Fruit fly (Drosophila melanogaster) whole organism, embryonic: ENCODE data around the gene CG11723.

Source experiments
- CG10431 ChIP-seq: fragments of 200-800 bp; sonication (Bioruptor generic); optimal IDR thresholded peaks from 3 replicates; lab custom pipeline; 2018; ENCODE audit warnings: missing biosample characterization, mild to moderate bottlenecking, missing genetic modification characterization
- CG10462 ChIP-seq: fragments of 200-800 bp; sonication (Bioruptor generic); optimal IDR thresholded peaks from 2 replicates; lab custom pipeline; 2016; ENCODE audit warnings: missing biosample characterization, missing genetic modification characterization
- CG11247 ChIP-seq: fragments of 200-800 bp; sonication (Bioruptor generic); IDR thresholded peaks from 2 replicates; pipeline ENCODE4 v1.3.6; 2022; ENCODE audit warnings: missing biosample characterization, missing genetic modification characterization
- CG11696 ChIP-seq: fragments of 200-800 bp; sonication (Bioruptor generic); IDR thresholded peaks from 2 replicates; pipeline ENCODE4 v1.3.6; 2022; ENCODE audit warnings: missing biosample characterization, missing genetic modification characterization
- CG1233 ChIP-seq: fragments of 200-800 bp; sonication (Bioruptor generic); optimal IDR thresholded peaks from 4 replicates; lab custom pipeline; 2018; ENCODE audit warnings: missing biosample characterization, mild to moderate bottlenecking, missing genetic modification characterization
- CG13287 ChIP-seq: fragments of 200-800 bp; sonication (Bioruptor generic); IDR thresholded peaks from 2 replicates; pipeline ENCODE4 v1.3.6; 2022; ENCODE audit warnings: missing biosample characterization, missing genetic modification characterization; ENCODE audit not compliant: partially characterized antibody
- CG15696 ChIP-seq: fragments of 200-800 bp; sonication (Bioruptor generic); optimal IDR thresholded peaks from 2 replicates; lab custom pipeline; 2019; ENCODE audit warnings: missing biosample characterization, mild to moderate bottlenecking, missing genetic modification characterization, moderate library complexity
- CG17361 ChIP-seq: fragments of 200-800 bp; sonication (Bioruptor generic); IDR thresholded peaks from 3 replicates; pipeline ENCODE4 v1.3.6; 2022; ENCODE audit warnings: missing biosample characterization, missing genetic modification characterization
- CG2120 ChIP-seq: fragments of 200-800 bp; sonication (Bioruptor generic); optimal IDR thresholded peaks from 3 replicates; lab custom pipeline; 2016; ENCODE audit warnings: missing biosample characterization, missing genetic modification characterization
- CG4617 ChIP-seq: fragments of 200-800 bp; sonication (Bioruptor generic); optimal IDR thresholded peaks from 3 replicates; lab custom pipeline; 2016; ENCODE audit warnings: missing biosample characterization, missing genetic modification characterization, borderline replicate concordance
- CG5245 ChIP-seq: fragments of 200-800 bp; sonication (Bioruptor generic); optimal IDR thresholded peaks from 3 replicates; lab custom pipeline; 2016; ENCODE audit warnings: missing biosample characterization, missing genetic modification characterization
- CG8765 ChIP-seq: fragments of 200-800 bp; sonication (Bioruptor generic); IDR thresholded peaks from 2 replicates; pipeline ENCODE4 v1.3.6; 2022; ENCODE audit warnings: missing biosample characterization, missing genetic modification characterization
- CG9437 ChIP-seq: fragments of 200-800 bp; sonication (Bioruptor generic); optimal IDR thresholded peaks from 2 replicates; lab custom pipeline; 2018; ENCODE audit warnings: missing biosample characterization, mild to moderate bottlenecking, missing genetic modification characterization
- CTCF ChIP-seq: fragments of 200-800 bp; sonication (Bioruptor generic); optimal IDR thresholded peaks from 2 replicates; lab custom pipeline; 2017; ENCODE audit warnings: missing biosample characterization, mild to moderate bottlenecking, missing genetic modification characterization, moderate library complexity
- CoRest ChIP-seq: fragments of 200-800 bp; sonication (Bioruptor generic); optimal IDR thresholded peaks from 3 replicates; lab custom pipeline; 2018; ENCODE audit warnings: missing biosample characterization, mild to moderate bottlenecking, missing genetic modification characterization, moderate library complexity
- D ChIP-seq, 2 experiments: fragments of 200-800 bp in 1 of 2; fragments of >200 bp in 1 of 2; sonication (Bioruptor generic) in 1 of 2; optimal IDR thresholded peaks; 2 replicates in 1 of 2; 3 replicates in 1 of 2; lab custom pipeline; 2017; ENCODE audit warnings: mild to moderate bottlenecking in 1 of 2, missing biosample characterization in 1 of 2, missing genetic modification characterization in 1 of 2, missing genetic modification reagents in 1 of 2
- HLH54F ChIP-seq: fragments of 200-800 bp; sonication (Bioruptor generic); optimal IDR thresholded peaks from 3 replicates; lab custom pipeline; 2016; ENCODE audit warnings: missing biosample characterization, missing genetic modification characterization
- Lhr ChIP-seq: fragments of 200-800 bp; sonication (Bioruptor generic); optimal IDR thresholded peaks from 3 replicates; lab custom pipeline; 2017; ENCODE audit warnings: mild to moderate bottlenecking, missing biosample characterization, missing genetic modification reagents, missing genetic modification characterization
- MBD-R2 ChIP-seq: fragments of 200-800 bp; sonication (Bioruptor generic); IDR thresholded peaks from 2 replicates; pipeline ENCODE4 v1.3.6; 2022; ENCODE audit warnings: missing biosample characterization, missing genetic modification characterization
- Med ChIP-seq: fragments of 200-800 bp; sonication (Bioruptor generic); peaks from one replicate; lab custom pipeline; 2016; ENCODE audit warnings: missing biosample characterization, missing genetic modification characterization, mild to moderate bottlenecking, inconsistent platforms, moderate library complexity
- Meics ChIP-seq: fragments of 200-800 bp; sonication (Bioruptor generic); optimal IDR thresholded peaks from 2 replicates; lab custom pipeline; 2017; ENCODE audit warnings: missing biosample characterization, mild to moderate bottlenecking, missing genetic modification characterization
- Pdp1 ChIP-seq, 2 experiments: fragments of 200-800 bp; sonication (Bioruptor generic); optimal IDR thresholded peaks; 3 replicates each; lab custom pipeline; 2016; ENCODE audit warnings: missing biosample characterization in 2 of 2, missing genetic modification characterization in 2 of 2, mild to moderate bottlenecking in 1 of 2, moderate library complexity in 1 of 2
- Poxn ChIP-seq: fragments of 200-800 bp; sonication (Bioruptor generic); IDR thresholded peaks from 2 replicates; pipeline ENCODE4 v1.3.6; 2022; ENCODE audit warnings: missing biosample characterization, missing genetic modification characterization
- Rx ChIP-seq: fragments of 200-800 bp; sonication (Bioruptor generic); IDR thresholded peaks from 2 replicates; pipeline ENCODE4 v1.3.6; 2022; ENCODE audit warnings: missing biosample characterization, missing genetic modification characterization
- Side ChIP-seq: fragments of 200-800 bp; sonication (Bioruptor generic); optimal IDR thresholded peaks from 2 replicates; lab custom pipeline; 2016; ENCODE audit warnings: missing biosample characterization, missing genetic modification characterization
- Sox100B ChIP-seq: fragments of 200-800 bp; sonication (Bioruptor generic); optimal IDR thresholded peaks from 3 replicates; lab custom pipeline; 2018; ENCODE audit warnings: missing biosample characterization, mild to moderate bottlenecking, missing genetic modification characterization
- bab2 ChIP-seq: fragments of 200-800 bp; sonication (Bioruptor generic); optimal IDR thresholded peaks from 2 replicates; lab custom pipeline; 2016; ENCODE audit warnings: missing biosample characterization, missing genetic modification characterization
- crp ChIP-seq, 2 experiments: fragments of 200-800 bp; sonication (Bioruptor generic); optimal IDR thresholded peaks; 2 replicates in 1 of 2; 3 replicates in 1 of 2; lab custom pipeline; 2017; ENCODE audit warnings: missing biosample characterization in 2 of 2, missing genetic modification characterization in 2 of 2, mild to moderate bottlenecking in 1 of 2, moderate library complexity in 1 of 2
- disco-r ChIP-seq: fragments of 200-800 bp; sonication (Bioruptor generic); optimal IDR thresholded peaks from 2 replicates; lab custom pipeline; 2016; ENCODE audit warnings: missing biosample characterization, missing genetic modification characterization
- dysf ChIP-seq: fragments of 200-800 bp; sonication (Bioruptor generic); IDR thresholded peaks from 3 replicates; pipeline ENCODE4 v1.3.6; 2022; ENCODE audit warnings: missing biosample characterization, missing genetic modification characterization
- en ChIP-seq: fragments of 200-800 bp; sonication (Bioruptor generic); optimal IDR thresholded peaks from 2 replicates; lab custom pipeline; 2016; ENCODE audit warnings: missing biosample characterization, missing genetic modification characterization
- eve ChIP-seq, 2 experiments: fragments of >200 bp; optimal IDR thresholded peaks; 2 replicates each; lab custom pipeline; 2017; ENCODE audit warnings: missing biosample characterization in 2 of 2, missing genetic modification characterization in 2 of 2
- fu2 ChIP-seq: fragments of 200-800 bp; sonication (Bioruptor generic); optimal IDR thresholded peaks from 2 replicates; lab custom pipeline; 2016; ENCODE audit warnings: missing biosample characterization, missing genetic modification characterization
- gce ChIP-seq: fragments of 200-800 bp; sonication (Bioruptor generic); IDR thresholded peaks from 3 replicates; pipeline ENCODE4 v1.3.6; 2022; ENCODE audit warnings: missing biosample characterization, missing genetic modification characterization
- hb ChIP-seq: fragments of 200-800 bp; sonication (Bioruptor generic); IDR thresholded peaks from 3 replicates; pipeline ENCODE4 v1.3.6; 2022; ENCODE audit warnings: missing biosample characterization, missing genetic modification characterization; ENCODE audit not compliant: partially characterized antibody
- lbe ChIP-seq: fragments of 200-800 bp; sonication (Bioruptor generic); optimal IDR thresholded peaks from 2 replicates; lab custom pipeline; 2016; ENCODE audit warnings: missing biosample characterization, mild to moderate bottlenecking, missing genetic modification characterization
- mam ChIP-seq: fragments of 200-800 bp; sonication (Bioruptor generic); optimal IDR thresholded peaks from 3 replicates; lab custom pipeline; 2016; ENCODE audit warnings: missing biosample characterization, missing genetic modification characterization
- mirr ChIP-seq: fragments of 200-800 bp; sonication (Bioruptor generic); optimal IDR thresholded peaks from 3 replicates; lab custom pipeline; 2018; ENCODE audit warnings: missing biosample characterization, mild to moderate bottlenecking, missing genetic modification characterization
- pan ChIP-seq, 4 experiments: fragments of >200 bp in 3 of 4; fragments of 200-800 bp in 1 of 4; sonication (Bioruptor generic) in 1 of 4; optimal IDR thresholded peaks in 3 of 4; IDR thresholded peaks in 1 of 4; 2 replicates each; pipeline versions ENCODE4 v1.3.6 to Lab custom; 2017 to 2022; ENCODE audit warnings: missing biosample characterization in 2 of 4, missing genetic modification characterization in 2 of 4, mixed read lengths in 1 of 4
- pum ChIP-seq: fragments of 200-800 bp; sonication (Bioruptor generic); optimal IDR thresholded peaks from 2 replicates; lab custom pipeline; 2016; ENCODE audit warnings: missing biosample characterization, missing genetic modification characterization
- pzg ChIP-seq: fragments of 200-800 bp; sonication (Bioruptor generic); optimal IDR thresholded peaks from 3 replicates; lab custom pipeline; 2018; ENCODE audit warnings: missing biosample characterization, mild to moderate bottlenecking, missing genetic modification characterization, moderate library complexity
- row ChIP-seq: fragments of 200-800 bp; sonication (Bioruptor generic); IDR thresholded peaks from 3 replicates; pipeline ENCODE4 v1.3.6; 2022; ENCODE audit warnings: missing biosample characterization, missing genetic modification characterization
- run ChIP-seq: fragments of 200-800 bp; sonication (Bioruptor generic); optimal IDR thresholded peaks from 3 replicates; lab custom pipeline; 2018; ENCODE audit warnings: missing biosample characterization, mild to moderate bottlenecking, missing genetic modification characterization
- shn ChIP-seq: fragments of 200-800 bp; sonication (Bioruptor generic); optimal IDR thresholded peaks from 3 replicates; lab custom pipeline; 2016; ENCODE audit warnings: missing biosample characterization, missing genetic modification characterization
- sna ChIP-seq: fragments of 200-800 bp; sonication (Bioruptor generic); IDR thresholded peaks from 2 replicates; pipeline ENCODE4 v1.3.6; 2022; ENCODE audit warnings: missing biosample characterization, missing genetic modification characterization; ENCODE audit not compliant: partially characterized antibody
- so ChIP-seq: fragments of 200-800 bp; sonication (Bioruptor generic); IDR thresholded peaks from 3 replicates; pipeline ENCODE4 v1.3.6; 2022; ENCODE audit warnings: missing biosample characterization, missing genetic modification characterization
- sob ChIP-seq: fragments of 200-800 bp; sonication (Bioruptor generic); IDR thresholded peaks from 2 replicates; pipeline ENCODE4 v1.3.6; 2022; ENCODE audit warnings: missing biosample characterization, missing genetic modification characterization
- tio ChIP-seq: fragments of 200-800 bp; sonication (Bioruptor generic); optimal IDR thresholded peaks from 2 replicates; lab custom pipeline; 2017; ENCODE audit warnings: missing biosample characterization, missing genetic modification characterization, inconsistent platforms
- trem ChIP-seq: fragments of 200-800 bp; optimal IDR thresholded peaks from 3 replicates; lab custom pipeline; 2019; ENCODE audit warnings: missing biosample characterization, mild to moderate bottlenecking, missing genetic modification characterization, moderate library complexity

CG11723 gene

dm6 chr2L:2177312-2177968 is 30.4 kb upstream of the CG11723 start (continued):
- peak; percentile 73 for TF ChIP-seq shn (GFP tag; lab: Kevin White, UChicago)
- 0 out of 3 replicates have a peak, but pooled peaks have one; percentile 8 for TF ChIP-seq gce (GFP tag; lab: Robert Waterston, UW)
- no peak for TF ChIP-seq CG8765 (GFP tag; lab: Robert Waterston, UW)
- TF ChIP-seq pum (GFP tag; lab: Kevin White, UChicago) = no peak
- TF ChIP-seq en (GFP tag; lab: Kevin White, UChicago) = peak; percentile 31
- no peak for TF ChIP-seq CG10462
- peak; percentile 32; the same call in 1 of the 2 replicates for TF ChIP-seq sob
- TF ChIP-seq mirr (GFP tag; lab: Kevin White, UChicago) = no peak
- TF ChIP-seq crp (GFP tag; optimal IDR thresholded peaks at IDR 0.05; lab: Kevin White, UChicago) = no peak
- peak; percentile 56 for TF ChIP-seq HLH54F (GFP tag; lab: Kevin White, UChicago)
- TF ChIP-seq run = peak; percentile 8
- TF ChIP-seq pzg (GFP tag; lab: Kevin White, UChicago) = no peak
- TF ChIP-seq Med = peak; percentile 93
- peak; percentile 45 for TF ChIP-seq tio (GFP tag; lab: Kevin White, UChicago)
- TF ChIP-seq pan (optimal IDR thresholded peaks at IDR 0.05; lab: Kevin White, UChicago) = no peak
- TF ChIP-seq pan (GFP tag; optimal IDR thresholded peaks at IDR 0.05 in 1 of 2, IDR thresholded peaks at IDR 0.05 in 1 of 2) = peak in 1 of 2 experiments; percentile 54
- TF ChIP-seq CTCF (GFP tag; lab: Kevin White, UChicago) = no peak
- TF ChIP-seq dysf = peak; percentile 66
- TF ChIP-seq disco-r = peak; percentile 11
- TF ChIP-seq Side (GFP tag; lab: Kevin White, UChicago) = peak; percentile 9
- TF ChIP-seq CG10431 (GFP tag; lab: Kevin White, UChicago) = no peak
- no peak for TF ChIP-seq hb
- TF ChIP-seq CG17361 = peak; percentile 39; the same call in 1 of the 3 replicates
- no peak for TF ChIP-seq CG13287 (GFP tag; lab: Robert Waterston, UW)
- no peak for TF ChIP-seq D (optimal IDR thresholded peaks at IDR 0.05; lab: Kevin White, UChicago)
- peak; percentile 42 for TF ChIP-seq D (GFP tag; optimal IDR thresholded peaks at IDR 0.05; lab: Kevin White, UChicago)
- peak; percentile 62 for TF ChIP-seq Meics (GFP tag; lab: Kevin White, UChicago)
- TF ChIP-seq fu2 = no peak
- TF ChIP-seq Rx (GFP tag; lab: Robert Waterston, UW) = no peak
- TF ChIP-seq CG1233 (GFP tag; lab: Kevin White, UChicago) = no peak
- peak; percentile 68 for TF ChIP-seq row (GFP tag; lab: Robert Waterston, UW)
- peak; percentile 29 for TF ChIP-seq CG9437 (GFP tag; lab: Kevin White, UChicago)
- peak; percentile 50 for TF ChIP-seq mam
- TF ChIP-seq Pdp1 (GFP tag; optimal IDR thresholded peaks at IDR 0.05; lab: Kevin White, UChicago) = peak; percentile 47 to 59
- no peak for TF ChIP-seq trem (tag; lab: Kevin White, UChicago)
- TF ChIP-seq CG11247 (GFP tag; lab: Robert Waterston, UW) = peak; percentile 56
- TF ChIP-seq CoRest = peak; percentile 13
- TF ChIP-seq so (GFP tag; lab: Robert Waterston, UW) = no peak; the same call in 2 of the 3 replicates
- TF ChIP-seq CG2120 (GFP tag; lab: Kevin White, UChicago) = peak; percentile 75
- TF ChIP-seq sna (GFP tag; lab: Robert Waterston, UW) = no peak
- no peak for TF ChIP-seq CG15696 (tag; lab: Kevin White, UChicago)
- TF ChIP-seq Sox100B (GFP tag; lab: Kevin White, UChicago) = peak; percentile 40
- TF ChIP-seq lbe (GFP tag; lab: Kevin White, UChicago) = peak; percentile 4
- peak; percentile 8 for TF ChIP-seq CG4617 (GFP tag; lab: Kevin White, UChicago)
- TF ChIP-seq Poxn (GFP tag; lab: Robert Waterston, UW) = no peak
- peak; percentile 50 for TF ChIP-seq bab2 (GFP tag; lab: Kevin White, UChicago)
- no peak for TF ChIP-seq CG5245 (GFP tag; lab: Kevin White, UChicago)
- no peak for TF ChIP-seq Lhr (GFP tag; lab: Kevin White, UChicago)
- TF ChIP-seq eve (GFP tag; optimal IDR thresholded peaks at IDR 0.05; lab: Kevin White, UChicago) = peak in 1 of 2 experiments; percentile 84
- peak; percentile 13; the same call in 1 of the 2 replicates for TF ChIP-seq MBD-R2 (GFP tag; lab: Robert Waterston, UW)
- TF ChIP-seq CG11696 (GFP tag; lab: Robert Waterston, UW) = peak; percentile 46; the same call in 1 of the 2 replicates
